Worm (Caenorhabditis elegans) whole organism, mixed stage, embryonic: ENCODE measurements around the gene R03G8.6.

ENCODE experiments used
- M03D4.4 ChIP-seq: sonication (generic microtip); optimal IDR thresholded peaks from 2 replicates; lab custom pipeline; 2017; ENCODE audit warnings: mild to moderate bottlenecking, missing genetic modification characterization, missing compliant biosample characterization
- bed-3 ChIP-seq: fragments of 200-800 bp; sonication (Bioruptor generic); optimal IDR thresholded peaks from 3 replicates; lab custom pipeline; 2018; ENCODE audit warnings: mild to moderate bottlenecking, missing genetic modification characterization, moderate library complexity, missing compliant biosample characterization
- blmp-1 ChIP-seq: fragments of 150-350 bp; optimal IDR thresholded peaks from 2 replicates; lab custom pipeline; 2014; ENCODE audit warnings: missing biosample characterization, missing genetic modification characterization
- ceh-39 ChIP-seq: fragments of 150-350 bp; optimal IDR thresholded peaks from 2 replicates; lab custom pipeline; 2014; ENCODE audit warnings: missing biosample characterization, missing genetic modification characterization
- ceh-43 ChIP-seq: fragments of 200-800 bp; sonication (Bioruptor generic); optimal IDR thresholded peaks from 2 replicates; lab custom pipeline; 2018; ENCODE audit warnings: mild to moderate bottlenecking, missing genetic modification characterization, moderate library complexity, missing compliant biosample characterization
- ceh-83 ChIP-seq: fragments of 200-800 bp; sonication (Bioruptor generic); optimal IDR thresholded peaks from 2 replicates; lab custom pipeline; 2018; ENCODE audit warnings: mild to moderate bottlenecking, missing genetic modification characterization, missing compliant biosample characterization
- ces-1 ChIP-seq: fragments of 150-350 bp; optimal IDR thresholded peaks from 2 replicates; lab custom pipeline; 2014; ENCODE audit warnings: missing biosample characterization, missing genetic modification reagents, missing genetic modification characterization
- cnd-1 ChIP-seq: fragments of 200-800 bp; sonication (Bioruptor generic); optimal IDR thresholded peaks from 2 replicates; lab custom pipeline; 2018; ENCODE audit warnings: mild to moderate bottlenecking, missing genetic modification characterization, missing compliant biosample characterization
- drap-1 ChIP-seq: fragments of 200-800 bp; sonication (Bioruptor generic); optimal IDR thresholded peaks from 3 replicates; lab custom pipeline; 2018; ENCODE audit warnings: mild to moderate bottlenecking, missing genetic modification characterization, missing compliant biosample characterization
- elt-1 ChIP-seq: sonication (generic microtip); optimal IDR thresholded peaks from 2 replicates; lab custom pipeline; 2017; ENCODE audit warnings: missing genetic modification characterization, mild to moderate bottlenecking, missing compliant biosample characterization, antibody characterized with exemption, moderate library complexity, borderline replicate concordance; ENCODE audit not compliant: insufficient read depth
- elt-3 ChIP-seq: fragments of 150-350 bp; optimal IDR thresholded peaks from 2 replicates; lab custom pipeline; 2014; ENCODE audit warnings: missing biosample characterization, missing genetic modification characterization
- flh-1 ChIP-seq: fragments of 200-800 bp; sonication (Bioruptor generic); optimal IDR thresholded peaks from 2 replicates; lab custom pipeline; 2018; ENCODE audit warnings: mild to moderate bottlenecking, missing genetic modification characterization, moderate library complexity, missing compliant biosample characterization
- ham-2 ChIP-seq: fragments of 200-800 bp; sonication (Bioruptor generic); optimal IDR thresholded peaks from 2 replicates; lab custom pipeline; 2018; ENCODE audit warnings: mild to moderate bottlenecking, missing genetic modification characterization, missing compliant biosample characterization
- hlh-1 ChIP-seq: fragments of 150-350 bp; optimal IDR thresholded peaks from 2 replicates; lab custom pipeline; 2014; ENCODE audit warnings: missing biosample characterization, missing genetic modification reagents, missing genetic modification characterization
- lin-13 ChIP-seq: fragments of 150-350 bp; optimal IDR thresholded peaks from 2 replicates; lab custom pipeline; 2014; ENCODE audit warnings: missing biosample characterization, missing genetic modification characterization
- lin-32 ChIP-seq: fragments of 200-800 bp; sonication (Bioruptor generic); optimal IDR thresholded peaks from 2 replicates; lab custom pipeline; 2018; ENCODE audit warnings: mild to moderate bottlenecking, missing genetic modification characterization, missing compliant biosample characterization
- lsy-2 ChIP-seq: fragments of 150-350 bp; optimal IDR thresholded peaks from 2 replicates; lab custom pipeline; 2014; ENCODE audit warnings: missing biosample characterization, missing genetic modification characterization
- mab-5 ChIP-seq: fragments of 150-350 bp; optimal IDR thresholded peaks from 2 replicates; lab custom pipeline; 2014; ENCODE audit warnings: missing biosample characterization, missing genetic modification characterization
- mep-1 ChIP-seq: fragments of 150-350 bp; optimal IDR thresholded peaks from 2 replicates; lab custom pipeline; 2017; ENCODE audit warnings: missing biosample characterization, missing genetic modification reagents, missing genetic modification characterization, inconsistent platforms
- mls-2 ChIP-seq: sonication (generic microtip); optimal IDR thresholded peaks from 2 replicates; lab custom pipeline; 2016; ENCODE audit warnings: mild to moderate bottlenecking, missing genetic modification characterization, moderate library complexity, missing compliant biosample characterization
- nhr-12 ChIP-seq: fragments of 150-350 bp; optimal IDR thresholded peaks from 2 replicates; lab custom pipeline; 2014; ENCODE audit warnings: missing biosample characterization, missing genetic modification characterization
- nhr-2 ChIP-seq: fragments of 150-350 bp; optimal IDR thresholded peaks from 2 replicates; lab custom pipeline; 2014; ENCODE audit warnings: missing biosample characterization, missing genetic modification characterization
- nhr-237 ChIP-seq: fragments of 150-350 bp; optimal IDR thresholded peaks from 2 replicates; lab custom pipeline; 2014; ENCODE audit warnings: missing biosample characterization, missing genetic modification characterization
- nhr-28 ChIP-seq: fragments of 150-350 bp; optimal IDR thresholded peaks from 2 replicates; lab custom pipeline; 2014; ENCODE audit warnings: missing biosample characterization, missing genetic modification characterization
- nhr-76 ChIP-seq: sonication (generic microtip); optimal IDR thresholded peaks from 2 replicates; lab custom pipeline; 2017; ENCODE audit warnings: missing biosample characterization, missing genetic modification characterization
- pha-4 ChIP-seq: fragments of 150-350 bp; optimal IDR thresholded peaks from 2 replicates; lab custom pipeline; 2018; ENCODE audit warnings: missing biosample characterization, missing genetic modification reagents, missing genetic modification characterization
- sem-2 ChIP-seq: fragments of 200-800 bp; sonication (Bioruptor generic); optimal IDR thresholded peaks from 2 replicates; lab custom pipeline; 2018; ENCODE audit warnings: mild to moderate bottlenecking, missing genetic modification characterization, missing compliant biosample characterization
- snpc-4 ChIP-seq: fragments of 150-350 bp; optimal IDR thresholded peaks from 2 replicates; lab custom pipeline; 2014; ENCODE audit warnings: missing biosample characterization, missing genetic modification characterization
- sptf-1 ChIP-seq: sonication (generic microtip); optimal IDR thresholded peaks from 2 replicates; lab custom pipeline; 2017; ENCODE audit warnings: mild to moderate bottlenecking, missing genetic modification characterization, moderate library complexity, missing compliant biosample characterization
- tbx-8 ChIP-seq: fragments of 200-800 bp; sonication (Bioruptor generic); optimal IDR thresholded peaks from 2 replicates; lab custom pipeline; 2018; ENCODE audit warnings: mild to moderate bottlenecking, missing genetic modification characterization, moderate library complexity, missing compliant biosample characterization
- unc-120 ChIP-seq: sonication (generic microtip); optimal IDR thresholded peaks from 2 replicates; lab custom pipeline; 2017; ENCODE audit warnings: missing genetic modification characterization, missing compliant biosample characterization; ENCODE audit not compliant: poor library complexity, severe bottlenecking
- unc-39 ChIP-seq: fragments of 150-350 bp; optimal IDR thresholded peaks from 2 replicates; lab custom pipeline; 2014; ENCODE audit warnings: missing biosample characterization, missing genetic modification characterization
- unc-62 ChIP-seq: fragments of 150-350 bp; optimal IDR thresholded peaks from 2 replicates; lab custom pipeline; 2014; ENCODE audit warnings: missing biosample characterization, missing genetic modification reagents, missing genetic modification characterization
- zip-8 ChIP-seq: fragments of 150-350 bp; optimal IDR thresholded peaks from 2 replicates; lab custom pipeline; 2014; ENCODE audit warnings: missing biosample characterization, missing genetic modification characterization
- ztf-11 ChIP-seq: fragments of 150-350 bp; optimal IDR thresholded peaks from 2 replicates; lab custom pipeline; 2014; ENCODE audit warnings: missing biosample characterization, missing genetic modification characterization

Gene R03G8.6

ce11 chrX:13144975-13145618, 44.8 kb upstream of the R03G8.6 start (continued):
- TF ChIP-seq M03D4.4 (tag; lab: Kevin White, UChicago) = peak; percentile 63
- no peak for TF ChIP-seq flh-1
- TF ChIP-seq blmp-1 (tag; lab: Kevin White, UChicago) = no peak
- peak; percentile 81 for TF ChIP-seq sptf-1 (tag; lab: Kevin White, UChicago)
- TF ChIP-seq unc-120 = peak; percentile 99

ce11 chrX:13143762-13144732, 43.7 kb upstream of the R03G8.6 start:
- TF ChIP-seq nhr-2 (tag; lab: Kevin White, UChicago) (peak; percentile 0), tbx-8 (GFP tag; lab: Kevin White, UChicago) (no peak), mab-5 (tag; lab: Kevin White, UChicago) (no peak), lin-13 (peak; percentile 51), ces-1 (GFP tag; lab: Kevin White, UChicago) (no peak), pha-4 (peak; percentile 37), mep-1 (peak; percentile 25), sptf-1 (tag; lab: Kevin White, UChicago) (peak; percentile 62), drap-1 (GFP tag; lab: Kevin White, UChicago) (peak; percentile 69), nhr-237 (tag; lab: Kevin White, UChicago) (no peak), blmp-1 (tag; lab: Kevin White, UChicago) (no peak), snpc-4 (tag; lab: Kevin White, UChicago) (no peak), zip-8 (tag; lab: Kevin White, UChicago) (no peak), unc-39 (no peak), M03D4.4 (tag; lab: Kevin White, UChicago) (peak; percentile 81), bed-3 (no peak), flh-1 (no peak), ham-2 (GFP tag; lab: Kevin White, UChicago) (peak; percentile 94), elt-1 (peak; percentile 25), ceh-43 (no peak), ztf-11 (tag; lab: Kevin White, UChicago) (peak; percentile 39), sem-2 (GFP tag; lab: Kevin White, UChicago) (no peak), cnd-1 (tag; lab: Kevin White, UChicago) (peak; percentile 53), unc-120 (peak; percentile 66), hlh-1 (tag; lab: Kevin White, UChicago) (peak; percentile 60), nhr-76 (tag; lab: Kevin White, UChicago) (no peak), lin-32 (GFP tag; lab: Kevin White, UChicago) (peak; percentile 31), unc-62 (GFP tag; lab: Kevin White, UChicago) (peak; percentile 70), nhr-28 (tag; lab: Kevin White, UChicago) (no peak), ceh-39 (tag; lab: Kevin White, UChicago) (no peak), lsy-2 (tag; lab: Kevin White, UChicago) (no peak), nhr-12 (tag; lab: Kevin White, UChicago) (peak; percentile 49), elt-3 (tag; lab: Kevin White, UChicago) (no peak), ceh-83 (GFP tag; lab: Kevin White, UChicago) (no peak), mls-2 (peak; percentile 60)

- TF ChIP-seq lin-32 (GFP tag; lab: Kevin White, UChicago) = peak; percentile 53
- peak; percentile 91 for TF ChIP-seq cnd-1 (tag; lab: Kevin White, UChicago)
- peak; percentile 71 for TF ChIP-seq ces-1 (GFP tag; lab: Kevin White, UChicago)
- no peak for TF ChIP-seq mep-1
Measured at ce11 chrX:13143236-13143635, 42.9 kb upstream of the R03G8.6 start.
